Fruit fly (Drosophila melanogaster): Measurements from ENCODE around the gene trn.

Gene trn

DNA sequence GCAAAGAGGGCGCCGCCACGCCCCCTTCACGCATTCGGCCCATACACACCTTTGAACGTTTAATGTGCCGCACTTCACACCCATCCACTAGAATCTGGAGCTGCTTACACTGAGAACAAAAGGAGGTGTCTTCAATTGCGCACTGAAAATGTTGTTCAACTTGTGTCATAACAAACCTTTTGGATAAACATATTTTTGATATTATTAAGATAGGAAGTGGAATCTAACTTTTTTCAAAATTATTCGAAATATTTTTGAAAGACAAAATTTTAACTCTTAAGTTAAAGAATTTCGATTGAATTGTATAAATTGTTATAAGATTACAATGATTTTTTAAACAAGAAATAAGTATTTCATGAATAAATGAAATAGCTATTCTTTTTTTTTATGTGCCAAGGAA lies 45.8 kb upstream of the trn start (continued):
- TF ChIP-seq CG2678 (tag; optimal IDR thresholded peaks at IDR 0.05) (peak; percentile 15), Hsf (GFP tag; optimal IDR thresholded peaks at IDR 0.05) (peak; percentile 1), tap (tag; optimal IDR thresholded peaks at IDR 0.05) (no peak), chif (GFP tag; optimal IDR thresholded peaks at IDR 0.05) (peak in 1 of 2 experiments; percentile 50), trem (tag; optimal IDR thresholded peaks at IDR 0.05) (peak; percentile 22), Usf (GFP tag; optimal IDR thresholded peaks at IDR 0.05) (peak; percentile 4), lola (GFP tag; optimal IDR thresholded peaks at IDR 0.05) (peak in 1 of 3 experiments; percentile 84), Med (GFP tag) (peak; percentile 45), CG1603 (tag; optimal IDR thresholded peaks at IDR 0.05) (peak; percentile 21), CG16815 (GFP tag; optimal IDR thresholded peaks at IDR 0.05) (peak; percentile 31), Hr3 (GFP tag; optimal IDR thresholded peaks at IDR 0.05) (peak; percentile 14), chn (GFP tag; optimal IDR thresholded peaks at IDR 0.05) (peak; percentile 16), stc (GFP tag; IDR thresholded peaks at IDR 0.05) (no peak), Chrac-16 (GFP tag; optimal IDR thresholded peaks at IDR 0.05) (peak; percentile 26), CG15479 (GFP tag; optimal IDR thresholded peaks at IDR 0.05) (peak; percentile 5), ase (GFP tag; IDR thresholded peaks at IDR 0.05) (no peak), Spps (tag; optimal IDR thresholded peaks at IDR 0.05) (peak; percentile 19), otp (GFP tag; IDR thresholded peaks at IDR 0.05) (0 out of 3 replicates have a peak, but pooled peaks have one; percentile 5), aop (GFP tag; IDR thresholded peaks at IDR 0.05) (peak; percentile 13; the same call in 1 of the 2 replicates), Atf-2 (GFP tag; optimal IDR thresholded peaks at IDR 0.05) (no peak), h (optimal IDR thresholded peaks at IDR 0.05) (no peak), ac (GFP tag; optimal IDR thresholded peaks at IDR 0.05) (peak; percentile 33), CG13775 (GFP tag; optimal IDR thresholded peaks at IDR 0.05) (peak; percentile 46), CG8388 (GFP tag; optimal IDR thresholded peaks at IDR 0.05) (peak; percentile 64), CG33557 (GFP tag; optimal IDR thresholded peaks at IDR 0.05) (peak; percentile 46)

- peak; percentile 51 for TF ChIP-seq Ets65A (GFP tag)
- TF ChIP-seq Drgx (GFP tag; IDR thresholded peaks at IDR 0.05): no peak
- TF ChIP-seq knrl (GFP tag; IDR thresholded peaks at IDR 0.05; ENCODE audit: partially characterized antibody): no peak
- peak; percentile 13 for TF ChIP-seq gcm (GFP tag; optimal IDR thresholded peaks at IDR 0.05)
- TF ChIP-seq CG2199 (GFP tag; IDR thresholded peaks at IDR 0.05): peak; percentile 78; the same call in 1 of the 3 replicates
- TF ChIP-seq corto (GFP tag; optimal IDR thresholded peaks at IDR 0.05): peak; percentile 51
- 0 out of 3 replicates have a peak, but pooled peaks have one; percentile 8 for TF ChIP-seq ken (GFP tag; IDR thresholded peaks at IDR 0.05)
- no peak for TF ChIP-seq wdn (GFP tag; IDR thresholded peaks at IDR 0.05)
- TF ChIP-seq tll (GFP tag; optimal IDR thresholded peaks at IDR 0.05): peak in 1 of 2 experiments; percentile 95
- peak; percentile 78 for TF ChIP-seq Kr (GFP tag; optimal IDR thresholded peaks at IDR 0.05)
- TF ChIP-seq zen (tag; optimal IDR thresholded peaks at IDR 0.05): peak; percentile 68
- peak; percentile 31 for TF ChIP-seq sqz (GFP tag; optimal IDR thresholded peaks at IDR 0.05)
- peak; percentile 79 for TF ChIP-seq kni (GFP tag; optimal IDR thresholded peaks at IDR 0.05)
- no peak for TF ChIP-seq CG12659 (GFP tag; optimal IDR thresholded peaks at IDR 0.05)
- TF ChIP-seq ac (GFP tag; optimal IDR thresholded peaks at IDR 0.05): peak; percentile 75
- no peak for TF ChIP-seq pho (GFP tag; optimal IDR thresholded peaks at IDR 0.05)
- no peak for TF ChIP-seq BtbVII (GFP tag; optimal IDR thresholded peaks at IDR 0.05)
These were observed 39.9 kb upstream of the trn start for dm6 chr3L:13074084-13074624.
